Worm (Caenorhabditis elegans): Measurements from ENCODE around the gene T17H7.7.

The T17H7.7 gene

DNA sequence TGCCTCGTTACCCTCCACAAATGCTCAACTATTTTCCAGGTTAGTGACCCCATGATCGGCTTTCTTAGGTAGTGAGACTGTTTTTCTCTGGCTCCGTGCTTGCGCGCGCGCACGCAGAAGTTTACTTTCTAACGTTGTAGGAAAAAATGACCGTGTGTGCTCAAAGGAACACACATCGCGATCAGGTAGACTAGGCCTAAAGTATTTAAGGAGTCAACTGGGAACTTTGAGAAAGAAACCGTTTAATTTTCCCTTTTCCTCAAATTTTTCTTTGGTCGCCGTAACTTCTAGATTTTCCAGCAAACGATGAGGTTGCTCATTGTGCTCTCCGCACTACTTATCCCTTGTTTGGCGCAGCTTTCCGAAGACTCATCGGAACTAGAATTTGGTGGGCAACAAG is 17.5 kb downstream of the T17H7.7 start, which contains the start of gene idpp-1:
idpp-1 (plus strand) TSS at position 301 of the 400 bp plus-strand sequence.
- TF ChIP-seq lin-15B (tag; optimal IDR thresholded peaks at IDR 0.05): no peak
- TF ChIP-seq pha-4 (tag; optimal IDR thresholded peaks at IDR 0.05): peak; percentile 63
- no peak for TF ChIP-seq nhr-67 (tag; optimal IDR thresholded peaks at IDR 0.05)
- TF ChIP-seq skn-1 (tag; optimal IDR thresholded peaks at IDR 0.05): no peak

DNA sequence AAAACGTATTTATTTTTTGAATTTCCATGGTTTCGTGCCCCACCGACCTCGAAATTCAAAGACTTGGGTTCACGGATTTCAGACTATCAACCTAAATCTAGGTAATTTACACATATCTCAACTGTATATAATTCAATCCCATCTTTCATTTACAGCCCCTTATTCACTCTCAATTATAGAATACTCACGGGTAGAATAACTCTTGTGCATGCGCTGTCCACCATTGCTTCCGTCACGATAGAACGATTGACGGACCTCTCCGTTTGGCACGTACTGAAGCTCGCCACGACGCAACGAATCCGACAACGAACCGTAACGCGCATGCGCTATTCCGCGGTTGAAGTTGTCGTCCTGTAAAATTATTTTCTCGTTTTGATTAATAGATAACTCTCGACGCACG is 29.2 kb downstream of the T17H7.7 start:
- TF ChIP-seq ceh-28 (tag; optimal IDR thresholded peaks at IDR 0.05) (no peak), nhr-237 (tag; optimal IDR thresholded peaks at IDR 0.05) (no peak), lin-39 (tag; optimal IDR thresholded peaks at IDR 0.05) (no peak), daf-12 (tag; optimal IDR thresholded peaks at IDR 0.05) (no peak), skn-1 (tag; optimal IDR thresholded peaks at IDR 0.05) (no peak), mdl-1 (tag; optimal IDR thresholded peaks at IDR 0.05) (no peak), nfya-1 (tag; optimal IDR thresholded peaks at IDR 0.05; ENCODE audit: insufficient read depth) (no peak), mml-1 (tag; optimal IDR thresholded peaks at IDR 0.05) (no peak), ZK546.5 (tag; optimal IDR thresholded peaks at IDR 0.05) (no peak), nhr-12 (tag; optimal IDR thresholded peaks at IDR 0.05) (no peak), ztf-11 (tag; optimal IDR thresholded peaks at IDR 0.05) (no peak), nhr-23 (tag; optimal IDR thresholded peaks at IDR 0.05) (no peak)

DNA sequence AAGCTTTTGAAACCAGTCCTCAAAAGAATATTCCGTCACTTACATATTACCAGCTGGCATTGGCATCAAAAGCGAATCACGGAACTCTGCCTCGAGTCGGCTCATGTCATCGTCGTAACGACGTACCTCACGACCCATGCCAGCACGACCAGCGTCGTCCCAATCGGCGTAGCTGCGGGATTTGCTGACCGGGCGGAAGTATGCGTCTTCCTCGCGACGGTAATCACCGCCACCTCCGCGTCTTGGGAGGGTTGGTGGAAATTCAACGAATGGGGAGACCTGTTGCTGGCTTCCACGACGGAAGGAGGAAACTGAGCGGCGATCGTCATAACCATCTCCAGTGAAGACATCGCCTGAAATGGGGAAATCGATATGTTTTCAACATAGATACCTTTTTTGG is 29.8 kb downstream of the T17H7.7 start:
- TF ChIP-seq fos-1 (tag; optimal IDR thresholded peaks at IDR 0.05) (no peak), fkh-2 (tag; optimal IDR thresholded peaks at IDR 0.05) (no peak), ama-1 (optimal IDR thresholded peaks at IDR 0.05) (no peak), pqm-1 (tag; optimal IDR thresholded peaks at IDR 0.05) (no peak), nhr-12 (tag; optimal IDR thresholded peaks at IDR 0.05) (no peak), zag-1 (tag; optimal IDR thresholded peaks at IDR 0.05) (no peak), mml-1 (tag; optimal IDR thresholded peaks at IDR 0.05) (no peak), nhr-11 (tag; optimal IDR thresholded peaks at IDR 0.05) (no peak), unc-62 (GFP tag; optimal IDR thresholded peaks at IDR 0.05) (no peak), ztf-11 (tag; optimal IDR thresholded peaks at IDR 0.05) (no peak), nhr-237 (tag; optimal IDR thresholded peaks at IDR 0.05) (no peak)

DNA sequence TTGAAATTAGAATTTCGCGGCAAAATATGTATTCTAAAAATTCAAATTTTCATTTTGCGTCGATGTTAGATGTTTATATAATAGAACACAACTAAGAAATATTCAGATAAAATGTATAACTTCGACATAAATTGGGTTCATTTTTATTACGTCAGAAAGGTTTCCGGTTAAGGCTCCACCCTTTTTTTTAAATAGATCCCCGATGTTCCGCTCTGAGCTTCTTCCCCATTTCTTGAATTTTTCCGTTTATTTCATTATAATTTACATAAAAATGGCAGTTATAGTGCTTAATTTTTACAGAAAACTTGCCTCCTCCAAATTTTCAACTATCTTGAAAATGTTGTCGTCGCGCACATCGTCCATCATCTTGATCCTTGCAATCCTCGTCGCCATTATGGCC is 33.1 kb downstream of the T17H7.7 start, which contains the start of gene flp-24:
flp-24 (plus strand) TSS at position 301 of the 400 bp plus-strand sequence.
- no peak for TF ChIP-seq unc-39 (tag; optimal IDR thresholded peaks at IDR 0.05)
- TF ChIP-seq jun-1 (tag; optimal IDR thresholded peaks at IDR 0.05): no peak
- TF ChIP-seq elt-1 (tag; optimal IDR thresholded peaks at IDR 0.05): no peak
- no peak for TF ChIP-seq nhr-237 (tag; optimal IDR thresholded peaks at IDR 0.05)
- TF ChIP-seq ceh-16 (tag; optimal IDR thresholded peaks at IDR 0.05): no peak
- TF ChIP-seq ztf-11 (tag; optimal IDR thresholded peaks at IDR 0.05): no peak
- no peak for TF ChIP-seq ceh-82 (tag; optimal IDR thresholded peaks at IDR 0.05)
- no peak for TF ChIP-seq fkh-2 (tag; optimal IDR thresholded peaks at IDR 0.05)
- TF ChIP-seq hmg-11 (tag; optimal IDR thresholded peaks at IDR 0.05): no peak
- TF ChIP-seq nfya-1 (tag; optimal IDR thresholded peaks at IDR 0.05; ENCODE audit: insufficient read depth): no peak
- TF ChIP-seq daf-12 (tag; optimal IDR thresholded peaks at IDR 0.05): no peak
- no peak for TF ChIP-seq egl-27 (tag; optimal IDR thresholded peaks at IDR 0.05)
- TF ChIP-seq mdl-1 (tag; optimal IDR thresholded peaks at IDR 0.05): no peak
- TF ChIP-seq lsy-12 (tag; optimal IDR thresholded peaks at IDR 0.05): no peak
- TF ChIP-seq fkh-10 (GFP tag; optimal IDR thresholded peaks at IDR 0.05): no peak

DNA sequence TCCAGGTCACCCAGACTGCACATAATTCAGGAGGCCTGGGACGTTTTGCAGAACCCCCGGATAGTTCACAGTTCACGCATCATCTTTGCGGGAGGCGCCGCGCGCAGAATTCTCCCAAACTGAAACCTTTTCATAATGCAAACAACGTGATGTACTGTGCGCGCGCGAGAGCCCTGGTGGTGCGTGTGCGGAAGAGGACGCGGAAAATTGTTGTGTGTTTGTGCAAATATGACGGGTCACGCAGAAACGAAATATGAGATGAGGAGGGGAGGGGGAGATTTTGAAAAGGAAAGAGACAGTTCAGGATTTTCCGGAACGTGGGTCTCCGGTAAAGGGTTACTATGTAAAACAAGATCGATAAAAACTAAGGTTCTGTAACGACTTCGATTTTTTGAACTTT is 47.8 kb downstream of the T17H7.7 start:
- TF ChIP-seq nhr-67 (tag; optimal IDR thresholded peaks at IDR 0.05) (no peak), snpc-4 (tag; optimal IDR thresholded peaks at IDR 0.05) (no peak), zag-1 (tag; optimal IDR thresholded peaks at IDR 0.05) (no peak), ZK546.5 (tag; optimal IDR thresholded peaks at IDR 0.05) (no peak), ceh-28 (tag; optimal IDR thresholded peaks at IDR 0.05) (no peak), nhr-237 (tag; optimal IDR thresholded peaks at IDR 0.05) (no peak), ama-1 (optimal IDR thresholded peaks at IDR 0.05) (no peak), nfya-1 (tag; optimal IDR thresholded peaks at IDR 0.05; ENCODE audit: insufficient read depth) (no peak), nhr-76 (tag; optimal IDR thresholded peaks at IDR 0.05) (no peak), sea-2 (GFP tag; optimal IDR thresholded peaks at IDR 0.05) (no peak), ztf-4 (tag; optimal IDR thresholded peaks at IDR 0.05) (no peak), ceh-82 (tag; optimal IDR thresholded peaks at IDR 0.05) (no peak), fkh-2 (tag; optimal IDR thresholded peaks at IDR 0.05) (no peak), egl-5 (tag; optimal IDR thresholded peaks at IDR 0.05) (no peak), jun-1 (tag; optimal IDR thresholded peaks at IDR 0.05) (no peak), mml-1 (tag; optimal IDR thresholded peaks at IDR 0.05) (no peak), R02D3.7 (tag; optimal IDR thresholded peaks at IDR 0.05) (no peak), unc-39 (tag; optimal IDR thresholded peaks at IDR 0.05) (no peak)
